Worm (Caenorhabditis elegans) whole organism, L3 larva: ENCODE results near the gene alkb-7.

Experiments used
- ZK546.5 ChIP-seq: sonication (generic microtip); optimal IDR thresholded peaks from 2 replicates; lab custom pipeline; 2017; ENCODE audit warnings: missing biosample characterization, missing genetic modification characterization
- aly-2 ChIP-seq: fragments of 150-350 bp; optimal IDR thresholded peaks from 2 replicates; lab custom pipeline; 2014; ENCODE audit warnings: missing biosample characterization, missing genetic modification characterization
- egl-5 ChIP-seq: fragments of 150-350 bp; optimal IDR thresholded peaks from 2 replicates; lab custom pipeline; 2017; ENCODE audit warnings: missing biosample characterization, missing genetic modification reagents, missing genetic modification characterization, inconsistent platforms
- fkh-10 ChIP-seq: sonication (generic microtip); optimal IDR thresholded peaks from 2 replicates; lab custom pipeline; 2017; ENCODE audit warnings: missing biosample characterization, missing genetic modification reagents, missing genetic modification characterization
- fkh-2 ChIP-seq: fragments of 150-350 bp; optimal IDR thresholded peaks from 2 replicates; lab custom pipeline; 2014; ENCODE audit warnings: missing biosample characterization, missing genetic modification reagents, missing genetic modification characterization
- jun-1 ChIP-seq: fragments of 150-350 bp; optimal IDR thresholded peaks from 2 replicates; lab custom pipeline; 2014; ENCODE audit warnings: missing biosample characterization, missing genetic modification reagents, missing genetic modification characterization
- lin-15B ChIP-seq: fragments of 150-350 bp; optimal IDR thresholded peaks from 2 replicates; lab custom pipeline; 2014; ENCODE audit warnings: missing biosample characterization, missing genetic modification characterization
- mdl-1 ChIP-seq: fragments of 150-350 bp; optimal IDR thresholded peaks from 2 replicates; lab custom pipeline; 2014; ENCODE audit warnings: missing biosample characterization, missing genetic modification characterization
- nhr-237 ChIP-seq: fragments of 150-350 bp; optimal IDR thresholded peaks from 2 replicates; lab custom pipeline; 2014; ENCODE audit warnings: missing biosample characterization, missing genetic modification characterization
- skn-1 ChIP-seq: fragments of 150-350 bp; optimal IDR thresholded peaks from 2 replicates; lab custom pipeline; 2014; ENCODE audit warnings: missing biosample characterization, missing genetic modification characterization
- snpc-4 ChIP-seq: fragments of 150-350 bp; optimal IDR thresholded peaks from 2 replicates; lab custom pipeline; 2014; ENCODE audit warnings: missing biosample characterization, missing genetic modification characterization

ce11 chrII:12805765-12806384 lies 17.9 kb upstream of the alkb-7 start:
- TF ChIP-seq aly-2 (tag; lab: Kevin White, UChicago) (no peak), nhr-237 (tag; lab: Kevin White, UChicago) (no peak), mdl-1 (tag; lab: Kevin White, UChicago) (no peak), egl-5 (tag; lab: Kevin White, UChicago) (peak; percentile 1), skn-1 (tag; lab: Kevin White, UChicago) (no peak), ZK546.5 (tag; lab: Kevin White, UChicago) (no peak), snpc-4 (tag; lab: Kevin White, UChicago) (no peak), fkh-2 (tag; lab: Kevin White, UChicago) (no peak), jun-1 (tag; lab: Kevin White, UChicago) (no peak), lin-15B (tag; lab: Kevin White, UChicago) (peak; percentile 79), fkh-10 (no peak)
